ENCODE assay signal across 5 fruit fly cellular contexts in genomic region chrX:11379139-11379538, dm6.
TF ChIP-seq lines count a peak whose summit lies in the region.

No protein-coding gene starts in this region.

- no peak for TF ChIP-seq CTCF in whole organism, embryonic (GFP tag; optimal IDR thresholded peaks at IDR 0.05; lab: Kevin White, UChicago)

TF ChIP-seq in whole organism, adult, 20 proteins besides CTCF, POLR2A, EP300 and RAD21 (continues in another document):
- TF ChIP-seq Mnt (GFP tag; optimal IDR thresholded peaks at IDR 0.05; lab: Kevin White, UChicago) (no peak), pad (GFP tag; optimal IDR thresholded peaks at IDR 0.05; lab: Kevin White, UChicago) (peak; percentile 28), CG7101 (tag; optimal IDR thresholded peaks at IDR 0.05; lab: Kevin White, UChicago) (peak; percentile 72), CG1620 (GFP tag; optimal IDR thresholded peaks at IDR 0.05; lab: Kevin White, UChicago) (peak; percentile 39), ovo (GFP tag; optimal IDR thresholded peaks at IDR 0.05; lab: Kevin White, UChicago) (no peak), bab1 (GFP tag; optimal IDR thresholded peaks at IDR 0.05; lab: Kevin White, UChicago) (peak; percentile 12), tj (GFP tag; optimal IDR thresholded peaks at IDR 0.05; lab: Kevin White, UChicago) (no peak), CG33017 (tag; optimal IDR thresholded peaks at IDR 0.05; lab: Kevin White, UChicago) (peak; percentile 28), Hr96 (GFP tag; optimal IDR thresholded peaks at IDR 0.05; lab: Kevin White, UChicago) (no peak), CG11617 (GFP tag; optimal IDR thresholded peaks at IDR 0.05; lab: Kevin White, UChicago) (no peak), CG7045 (GFP tag; optimal IDR thresholded peaks at IDR 0.05; lab: Kevin White, UChicago) (no peak), Clk (GFP tag; optimal IDR thresholded peaks at IDR 0.05; lab: Kevin White, UChicago) (no peak), toe (GFP tag; optimal IDR thresholded peaks at IDR 0.05; lab: Kevin White, UChicago) (no peak), Crg-1 (GFP tag; optimal IDR thresholded peaks at IDR 0.05; lab: Kevin White, UChicago) (no peak), CG12768 (GFP tag; optimal IDR thresholded peaks at IDR 0.05; lab: Kevin White, UChicago) (no peak), CG5204 (GFP tag; optimal IDR thresholded peaks at IDR 0.05; lab: Kevin White, UChicago) (no peak), CG14711 (tag; optimal IDR thresholded peaks at IDR 0.05; lab: Kevin White, UChicago) (peak; percentile 60), cic (GFP tag; optimal IDR thresholded peaks at IDR 0.05; lab: Kevin White, UChicago) (no peak), kay (GFP tag; lab: Kevin White, UChicago; ENCODE audit: borderline replicate concordance) (no peak)

TF ChIP-seq in whole organism, embryonic, 481 proteins besides CTCF, POLR2A, EP300 and RAD21 (continues in another document):
- TF ChIP-seq row (GFP tag; IDR thresholded peaks at IDR 0.05; lab: Robert Waterston, UW) = peak; percentile 79
- peak; percentile 40 for TF ChIP-seq sug (tag; optimal IDR thresholded peaks at IDR 0.05; lab: Kevin White, UChicago)
- TF ChIP-seq Hand (GFP tag; optimal IDR thresholded peaks at IDR 0.05; lab: Kevin White, UChicago) = peak; percentile 47
- peak; percentile 3 for TF ChIP-seq CG9727 (GFP tag; optimal IDR thresholded peaks at IDR 0.05; lab: Kevin White, UChicago)
- no peak for TF ChIP-seq ewg (GFP tag; optimal IDR thresholded peaks at IDR 0.05; lab: Kevin White, UChicago)
- TF ChIP-seq CG13894 (tag; optimal IDR thresholded peaks at IDR 0.05; lab: Kevin White, UChicago) = peak; percentile 54
- peak; percentile 41 for TF ChIP-seq CoRest (tag; optimal IDR thresholded peaks at IDR 0.05; lab: Kevin White, UChicago)
- TF ChIP-seq CG4282 (GFP tag; optimal IDR thresholded peaks at IDR 0.05; lab: Kevin White, UChicago) = no peak
- TF ChIP-seq trem (tag; optimal IDR thresholded peaks at IDR 0.05; lab: Kevin White, UChicago) = no peak
- TF ChIP-seq NC2β (GFP tag; optimal IDR thresholded peaks at IDR 0.05; lab: Kevin White, UChicago) = no peak
- TF ChIP-seq CG5180 (GFP tag; optimal IDR thresholded peaks at IDR 0.05; lab: Kevin White, UChicago) = no peak
- no peak for TF ChIP-seq vfl (GFP tag; optimal IDR thresholded peaks at IDR 0.05; lab: Kevin White, UChicago)
- peak in 1 of 2 experiments; percentile 40 for TF ChIP-seq bsh (GFP tag; optimal IDR thresholded peaks at IDR 0.05; lab: Kevin White, UChicago)
- TF ChIP-seq TFAM (GFP tag; optimal IDR thresholded peaks at IDR 0.05; lab: Kevin White, UChicago) = no peak
- TF ChIP-seq sr (GFP tag; IDR thresholded peaks at IDR 0.05; lab: Robert Waterston, UW) = peak; percentile 16; the same call in 1 of the 3 replicates
- peak in 1 of 2 experiments; percentile 48 for TF ChIP-seq Eip74EF (GFP tag; optimal IDR thresholded peaks at IDR 0.05; lab: Kevin White, UChicago)
- TF ChIP-seq lilli (GFP tag; optimal IDR thresholded peaks at IDR 0.05; lab: Kevin White, UChicago) = peak; percentile 36
- peak; percentile 40; the same call in 1 of the 2 replicates for TF ChIP-seq Taf1 (GFP tag; IDR thresholded peaks at IDR 0.05; lab: Robert Waterston, UW)

TF ChIP-seq in whole organism, prepupa, 60 proteins besides CTCF, POLR2A, EP300 and RAD21 (continues in another document):
- no peak for TF ChIP-seq CG6276 (GFP tag; optimal IDR thresholded peaks at IDR 0.05; lab: Kevin White, UChicago)
- TF ChIP-seq CG6792 (GFP tag; optimal IDR thresholded peaks at IDR 0.05; lab: Kevin White, UChicago) = no peak
- TF ChIP-seq CG11294 (GFP tag; IDR thresholded peaks at IDR 0.05; lab: Robert Waterston, UW) = no peak
- TF ChIP-seq CG7368 (GFP tag; optimal IDR thresholded peaks at IDR 0.05; lab: Kevin White, UChicago) = no peak
- TF ChIP-seq CG34406 (GFP tag; optimal IDR thresholded peaks at IDR 0.05; lab: Kevin White, UChicago) = peak; percentile 9
- TF ChIP-seq dac (GFP tag; optimal IDR thresholded peaks at IDR 0.05; lab: Kevin White, UChicago) = no peak
- peak; percentile 21 for TF ChIP-seq dsx (GFP tag; optimal IDR thresholded peaks at IDR 0.05; lab: Kevin White, UChicago; ENCODE audit: poor library complexity, severe bottlenecking)
- TF ChIP-seq pdm3 (GFP tag; optimal IDR thresholded peaks at IDR 0.05; lab: Kevin White, UChicago) = peak; percentile 27
- TF ChIP-seq svp (GFP tag; lab: Kevin White, UChicago) = peak; percentile 58
- TF ChIP-seq vri (GFP tag; optimal IDR thresholded peaks at IDR 0.05; lab: Kevin White, UChicago) = no peak
- peak; percentile 21 for TF ChIP-seq Eip75B (GFP tag; optimal IDR thresholded peaks at IDR 0.05; lab: Kevin White, UChicago)
- TF ChIP-seq esn (GFP tag; optimal IDR thresholded peaks at IDR 0.05; lab: Kevin White, UChicago) = peak; percentile 26
- no peak for TF ChIP-seq fd59A (GFP tag; optimal IDR thresholded peaks at IDR 0.05; lab: Kevin White, UChicago)
- TF ChIP-seq Met (GFP tag; optimal IDR thresholded peaks at IDR 0.05; lab: Kevin White, UChicago) = peak; percentile 13
- TF ChIP-seq Hr38 (GFP tag; optimal IDR thresholded peaks at IDR 0.05; lab: Kevin White, UChicago) = no peak
- no peak for TF ChIP-seq Ets21C (GFP tag; optimal IDR thresholded peaks at IDR 0.05; lab: Kevin White, UChicago)
- TF ChIP-seq CG8319 (GFP tag; optimal IDR thresholded peaks at IDR 0.05; lab: Kevin White, UChicago) = no peak
- TF ChIP-seq net (GFP tag; optimal IDR thresholded peaks at IDR 0.05; lab: Kevin White, UChicago) = no peak
- TF ChIP-seq Blimp-1 (GFP tag; optimal IDR thresholded peaks at IDR 0.05; lab: Kevin White, UChicago) = no peak
- TF ChIP-seq achi (GFP tag; optimal IDR thresholded peaks at IDR 0.05; lab: Kevin White, UChicago) = peak; percentile 4

TF ChIP-seq in whole organism, pupa, 21 proteins besides CTCF, POLR2A, EP300 and RAD21:
- TF ChIP-seq Pif1A (GFP tag; optimal IDR thresholded peaks at IDR 0.05; lab: Kevin White, UChicago) = no peak
- no peak for TF ChIP-seq Ets98B (GFP tag; IDR thresholded peaks at IDR 0.05; lab: Robert Waterston, UW)
- peak; percentile 2 for TF ChIP-seq Pif1B (GFP tag; optimal IDR thresholded peaks at IDR 0.05; lab: Kevin White, UChicago)
- peak; percentile 20 for TF ChIP-seq CG15710 (tag; optimal IDR thresholded peaks at IDR 0.05; lab: Kevin White, UChicago)
- TF ChIP-seq CG8159 (tag; optimal IDR thresholded peaks at IDR 0.05; lab: Kevin White, UChicago) = peak; percentile 43
- peak; percentile 27 for TF ChIP-seq CG34367 (tag; optimal IDR thresholded peaks at IDR 0.05; lab: Kevin White, UChicago)
- peak; percentile 3 for TF ChIP-seq CG9948 (tag; optimal IDR thresholded peaks at IDR 0.05; lab: Kevin White, UChicago)

TF ChIP-seq in whole organism, wandering third instar larva, 38 proteins besides CTCF, POLR2A, EP300 and RAD21:
- TF ChIP-seq Abd-B (GFP tag; optimal IDR thresholded peaks at IDR 0.05; lab: Kevin White, UChicago) = no peak
- TF ChIP-seq Hnf4 (GFP tag; optimal IDR thresholded peaks at IDR 0.05; lab: Kevin White, UChicago) = no peak
- TF ChIP-seq foxo (GFP tag; optimal IDR thresholded peaks at IDR 0.05; lab: Kevin White, UChicago) = peak in 1 of 2 experiments; percentile 16
- no peak for TF ChIP-seq Jra (GFP tag; optimal IDR thresholded peaks at IDR 0.05; lab: Kevin White, UChicago)
- no peak for TF ChIP-seq sage (GFP tag; optimal IDR thresholded peaks at IDR 0.05; lab: Kevin White, UChicago)
- TF ChIP-seq HLH106 (tag; optimal IDR thresholded peaks at IDR 0.05; lab: Kevin White, UChicago) = peak; percentile 26
- TF ChIP-seq Sp1 (GFP tag; optimal IDR thresholded peaks at IDR 0.05; lab: Kevin White, UChicago) = peak; percentile 17
- TF ChIP-seq rgr (GFP tag; optimal IDR thresholded peaks at IDR 0.05; lab: Kevin White, UChicago) = no peak
- no peak for TF ChIP-seq Dfd (GFP tag; optimal IDR thresholded peaks at IDR 0.05; lab: Kevin White, UChicago)
- TF ChIP-seq fru (GFP tag; optimal IDR thresholded peaks at IDR 0.05; lab: Kevin White, UChicago) = peak; percentile 3
- no peak for TF ChIP-seq Myc (optimal IDR thresholded peaks at IDR 0.05; lab: Kevin White, UChicago)
- no peak for TF ChIP-seq dsf (GFP tag; optimal IDR thresholded peaks at IDR 0.05; lab: Kevin White, UChicago; ENCODE audit: borderline replicate concordance)
